Worm (Caenorhabditis elegans) whole organism, L4/young adult: ENCODE results near the gene oac-12.

Experiments
- W03F9.2 ChIP-seq: fragments of 150-350 bp; optimal IDR thresholded peaks from 2 replicates; lab custom pipeline; 2014; ENCODE audit warnings: missing biosample characterization, missing genetic modification characterization
- him-1 ChIP-seq: sonication (generic microtip); optimal IDR thresholded peaks from 2 replicates; lab custom pipeline; 2016; ENCODE audit warnings: missing genotype, missing genetic modification reagents, missing genetic modification characterization, missing compliant biosample characterization

ce11 chrV:4364517-4364916, 32.2 kb upstream of the oac-12 start, which contains the start of gene grl-13:
- TF ChIP-seq him-1 (no peak), W03F9.2 (tag; lab: Kevin White, UChicago) (no peak)
